Fruit fly (Drosophila melanogaster) whole organism, adult: ENCODE results near the gene wda.

Experiments used
- CG11617 ChIP-seq: fragments of 200-800 bp; sonication (Bioruptor generic); optimal IDR thresholded peaks from 2 replicates; lab custom pipeline; 2017; ENCODE audit warnings: mild to moderate bottlenecking, missing biosample characterization, missing genetic modification reagents, missing genetic modification characterization
- CG5204 ChIP-seq: fragments of 200-800 bp; sonication (Bioruptor generic); optimal IDR thresholded peaks from 2 replicates; lab custom pipeline; 2016; ENCODE audit warnings: missing biosample characterization, missing genetic modification characterization
- bab1 ChIP-seq: fragments of 200-800 bp; sonication (Bioruptor generic); optimal IDR thresholded peaks from 3 replicates; lab custom pipeline; 2019; ENCODE audit warnings: missing biosample characterization, mild to moderate bottlenecking, missing genetic modification characterization, moderate library complexity
- tj ChIP-seq: fragments of 200-800 bp; sonication (Bioruptor generic); optimal IDR thresholded peaks from 3 replicates; lab custom pipeline; 2017; ENCODE audit warnings: missing biosample characterization, mild to moderate bottlenecking, missing genetic modification characterization, moderate library complexity

DNA sequence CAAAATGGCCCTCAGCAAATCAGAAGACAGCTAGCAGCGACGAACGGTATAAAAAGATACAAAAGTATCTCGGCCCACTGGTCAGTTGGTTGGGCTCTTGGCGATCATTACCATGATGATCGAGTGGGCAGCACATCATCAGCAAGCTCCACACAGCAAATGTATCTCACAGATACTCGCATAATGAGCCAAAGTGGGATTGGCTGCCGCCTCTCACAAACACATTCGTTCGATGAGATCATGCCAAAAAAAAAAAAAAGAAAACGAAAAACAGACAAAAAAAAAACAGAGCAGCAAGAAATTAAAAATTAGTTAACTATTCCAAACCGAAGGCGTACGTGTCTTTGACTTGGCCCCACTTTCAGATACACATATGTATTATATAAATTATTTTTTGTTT, 38.3 kb upstream of the wda start:
- TF ChIP-seq CG11617 (GFP tag; lab: Kevin White, UChicago), result no peak
- no peak for TF ChIP-seq tj
- no peak for TF ChIP-seq bab1 (GFP tag; lab: Kevin White, UChicago)
- TF ChIP-seq CG5204 (GFP tag; lab: Kevin White, UChicago), result no peak
